Worm (Caenorhabditis elegans): Measurements from ENCODE around the gene metl-18.

The metl-18 gene

DNA sequence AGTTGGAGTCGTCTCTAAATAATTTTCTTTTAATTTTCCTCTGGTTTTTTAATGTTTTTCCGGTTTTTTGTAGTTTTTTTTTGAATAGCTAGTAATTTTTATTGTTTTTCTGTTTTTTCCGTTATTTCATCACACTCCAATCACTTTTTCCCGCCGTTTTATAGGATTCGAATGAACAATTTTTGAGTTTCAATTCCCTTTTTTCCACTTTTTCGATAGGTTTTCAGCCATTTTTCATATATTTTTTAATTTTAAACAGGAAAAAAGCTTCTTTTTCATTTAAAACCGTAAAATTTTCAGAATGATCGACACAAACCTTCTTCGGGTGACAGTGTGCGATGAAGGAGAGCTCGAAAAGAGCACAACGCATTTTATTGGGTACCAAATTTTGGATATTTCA, 35.9 kb downstream of the metl-18 start, which contains the start of gene pph-6:
pph-6 (plus strand) TSS at position 301 of the 400 bp plus-strand sequence.
- TF ChIP-seq nhr-77 (tag; optimal IDR thresholded peaks at IDR 0.05) (no peak), R02D3.7 (tag; optimal IDR thresholded peaks at IDR 0.05) (no peak), nhr-67 (tag; optimal IDR thresholded peaks at IDR 0.05) (no peak), zag-1 (tag; optimal IDR thresholded peaks at IDR 0.05) (no peak), ZK546.5 (tag; optimal IDR thresholded peaks at IDR 0.05) (no peak), nhr-76 (tag; optimal IDR thresholded peaks at IDR 0.05) (no peak), sea-2 (GFP tag; optimal IDR thresholded peaks at IDR 0.05) (no peak), lin-15B (tag; optimal IDR thresholded peaks at IDR 0.05) (no peak), ceh-16 (tag; optimal IDR thresholded peaks at IDR 0.05) (no peak)

DNA sequence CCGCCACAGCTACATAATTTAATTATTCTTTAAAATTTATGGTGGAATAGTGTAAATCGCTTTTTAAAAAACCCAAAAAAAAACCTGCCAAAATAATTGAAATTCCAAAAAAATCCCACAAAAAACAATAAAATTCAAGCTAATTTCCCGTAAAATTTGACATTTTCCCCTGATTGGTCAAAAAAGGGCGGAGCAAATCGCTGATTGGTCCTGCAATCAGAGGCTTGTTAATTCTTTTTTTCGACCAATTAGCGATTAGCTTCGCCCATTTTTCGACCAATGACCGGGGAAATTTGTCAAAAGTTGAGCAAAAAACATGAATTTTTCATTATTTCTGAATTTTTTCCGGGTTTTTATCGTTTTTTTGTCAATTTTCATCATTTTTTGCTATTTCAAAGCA, 41.5 kb downstream of the metl-18 start:
- TF ChIP-seq nfya-1 (tag; optimal IDR thresholded peaks at IDR 0.05; ENCODE audit: insufficient read depth): peak; percentile 93
- no peak for TF ChIP-seq mml-1 (tag; optimal IDR thresholded peaks at IDR 0.05)

DNA sequence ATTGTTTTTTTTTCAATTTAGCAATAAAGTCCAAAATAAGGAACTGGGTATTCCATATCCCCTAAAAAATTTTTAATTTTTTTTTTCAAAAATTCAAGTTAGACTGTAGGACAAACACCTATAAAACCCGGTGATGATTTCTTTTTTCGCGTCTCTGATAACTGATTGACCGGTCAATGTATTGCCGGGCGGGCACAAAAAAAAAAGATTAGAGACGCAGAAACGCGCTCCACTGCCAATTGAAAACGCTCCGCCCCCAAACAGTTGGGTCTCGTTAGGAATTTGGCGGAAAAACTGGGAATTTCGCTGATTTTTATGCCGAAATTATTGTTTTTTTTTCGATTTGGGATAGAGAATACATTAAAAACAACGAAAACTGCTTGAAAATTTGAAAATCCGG, 42.8 kb downstream of the metl-18 start:
- no peak for TF ChIP-seq jun-1 (tag; optimal IDR thresholded peaks at IDR 0.05)
- TF ChIP-seq mml-1 (tag; optimal IDR thresholded peaks at IDR 0.05): no peak
- no peak for TF ChIP-seq egl-5 (tag; optimal IDR thresholded peaks at IDR 0.05)
- TF ChIP-seq nhr-25 (tag; optimal IDR thresholded peaks at IDR 0.05): no peak
- no peak for TF ChIP-seq aly-2 (tag; optimal IDR thresholded peaks at IDR 0.05)
- TF ChIP-seq egl-27 (tag; optimal IDR thresholded peaks at IDR 0.05): no peak
- TF ChIP-seq unc-39 (tag; optimal IDR thresholded peaks at IDR 0.05): no peak
- no peak for TF ChIP-seq sea-2 (GFP tag; optimal IDR thresholded peaks at IDR 0.05)
- TF ChIP-seq elt-2 (tag; optimal IDR thresholded peaks at IDR 0.05): peak; percentile 52
- TF ChIP-seq ZK546.5 (tag; optimal IDR thresholded peaks at IDR 0.05): no peak
- no peak for TF ChIP-seq nfya-1 (tag; optimal IDR thresholded peaks at IDR 0.05; ENCODE audit: insufficient read depth)
- peak; percentile 7 for TF ChIP-seq lin-15B (tag; optimal IDR thresholded peaks at IDR 0.05)
- no peak for TF ChIP-seq unc-62 (GFP tag; optimal IDR thresholded peaks at IDR 0.05)
- no peak for TF ChIP-seq hmg-11 (tag; optimal IDR thresholded peaks at IDR 0.05)
- TF ChIP-seq ceh-16 (tag; optimal IDR thresholded peaks at IDR 0.05): no peak

DNA sequence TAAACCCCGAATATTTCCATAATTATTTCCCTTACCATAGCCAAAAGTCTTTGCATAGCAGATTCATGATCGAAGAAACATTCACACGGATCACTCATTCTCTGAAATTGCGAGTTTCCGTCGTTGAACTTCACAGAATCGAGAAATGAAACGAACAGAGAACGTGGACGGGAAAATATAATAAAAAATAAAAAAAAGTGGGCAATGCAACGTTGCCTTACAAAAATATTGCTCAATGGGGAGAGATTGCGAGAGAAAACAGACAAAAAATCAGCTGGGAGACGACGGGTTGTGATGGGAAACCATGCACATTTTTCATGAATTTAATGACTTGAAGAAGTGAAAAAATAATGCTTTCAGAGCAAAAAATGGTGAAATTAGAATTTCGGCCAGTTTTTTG, 44.1 kb downstream of the metl-18 start, which contains the start of gene smim-14:
smim-14 (minus strand) TSS at position 101 of the 400 bp plus-strand sequence.
- TF ChIP-seq ceh-9 (tag; optimal IDR thresholded peaks at IDR 0.05) (no peak), pha-4 (tag; optimal IDR thresholded peaks at IDR 0.05) (no peak), mml-1 (tag; optimal IDR thresholded peaks at IDR 0.05) (no peak), nhr-67 (tag; optimal IDR thresholded peaks at IDR 0.05) (no peak), hmg-11 (tag; optimal IDR thresholded peaks at IDR 0.05) (peak; percentile 9), ama-1 (optimal IDR thresholded peaks at IDR 0.05) (peak; percentile 2), fos-1 (tag; optimal IDR thresholded peaks at IDR 0.05) (no peak), mdl-1 (tag; optimal IDR thresholded peaks at IDR 0.05) (no peak), jun-1 (tag; optimal IDR thresholded peaks at IDR 0.05) (no peak), egl-5 (tag; optimal IDR thresholded peaks at IDR 0.05) (no peak), nhr-237 (tag; optimal IDR thresholded peaks at IDR 0.05) (no peak), zag-1 (tag; optimal IDR thresholded peaks at IDR 0.05) (no peak), lin-15B (tag; optimal IDR thresholded peaks at IDR 0.05) (no peak), ztf-4 (tag; optimal IDR thresholded peaks at IDR 0.05) (no peak)

DNA sequence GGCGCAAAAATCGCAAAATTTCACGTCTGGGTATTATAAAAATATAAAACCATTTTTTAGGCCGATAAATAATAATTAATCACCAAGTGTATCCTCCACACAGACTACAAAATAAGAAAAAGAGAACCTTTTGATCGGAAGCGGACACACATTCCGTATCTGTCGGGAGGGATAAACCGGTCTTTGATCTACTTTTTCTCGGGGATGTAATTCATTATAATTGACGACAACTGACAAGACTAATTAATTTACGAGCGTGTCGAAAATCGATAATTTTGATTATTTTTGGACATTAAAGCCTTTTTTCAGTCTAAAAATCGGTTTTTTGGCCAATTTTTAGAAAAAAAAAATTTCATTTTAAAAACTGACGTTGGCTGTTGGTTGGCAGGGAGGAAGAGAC, 44.9 kb downstream of the metl-18 start:
- no peak for TF ChIP-seq nhr-237 (tag; optimal IDR thresholded peaks at IDR 0.05)
- no peak for TF ChIP-seq lin-39 (tag; optimal IDR thresholded peaks at IDR 0.05)
- no peak for TF ChIP-seq pqm-1 (tag; optimal IDR thresholded peaks at IDR 0.05)
- peak; percentile 58 for TF ChIP-seq nhr-23 (tag; optimal IDR thresholded peaks at IDR 0.05)
- TF ChIP-seq ceh-28 (tag; optimal IDR thresholded peaks at IDR 0.05): peak; percentile 14
- TF ChIP-seq ZK546.5 (tag; optimal IDR thresholded peaks at IDR 0.05): no peak
- no peak for TF ChIP-seq jun-1 (tag; optimal IDR thresholded peaks at IDR 0.05)
- TF ChIP-seq daf-12 (tag; optimal IDR thresholded peaks at IDR 0.05): no peak
- no peak for TF ChIP-seq unc-62 (GFP tag; optimal IDR thresholded peaks at IDR 0.05)
- no peak for TF ChIP-seq aly-2 (tag; optimal IDR thresholded peaks at IDR 0.05)
- TF ChIP-seq nfya-1 (tag; optimal IDR thresholded peaks at IDR 0.05; ENCODE audit: insufficient read depth): no peak
- TF ChIP-seq ztf-4 (tag; optimal IDR thresholded peaks at IDR 0.05): no peak

DNA sequence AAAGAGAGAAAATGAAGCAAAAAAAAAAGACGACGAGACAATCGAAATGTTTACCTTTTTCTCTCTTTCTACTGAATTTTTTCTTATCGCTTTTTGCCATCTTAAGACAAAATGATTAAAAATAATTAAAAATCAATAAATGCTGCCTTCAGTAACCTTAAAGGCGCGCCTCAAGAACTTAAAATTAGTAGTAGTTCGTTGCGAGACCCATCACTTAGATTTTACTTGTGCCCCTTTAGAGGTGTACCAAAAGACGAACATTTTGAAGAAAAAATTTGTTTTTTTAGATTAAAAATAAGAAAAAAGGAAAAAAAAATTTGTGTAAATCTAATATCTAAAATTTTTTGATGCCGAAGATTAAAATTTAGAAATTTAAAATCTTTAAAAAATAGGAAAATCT, 45.4 kb downstream of the metl-18 start:
- TF ChIP-seq elt-2 (tag; optimal IDR thresholded peaks at IDR 0.05) (peak; percentile 5), daf-12 (tag; optimal IDR thresholded peaks at IDR 0.05) (no peak)

Measured in whole organism, L3 larva.